Worm (Caenorhabditis elegans): ENCODE measurements around the gene him-18.

DNA sequence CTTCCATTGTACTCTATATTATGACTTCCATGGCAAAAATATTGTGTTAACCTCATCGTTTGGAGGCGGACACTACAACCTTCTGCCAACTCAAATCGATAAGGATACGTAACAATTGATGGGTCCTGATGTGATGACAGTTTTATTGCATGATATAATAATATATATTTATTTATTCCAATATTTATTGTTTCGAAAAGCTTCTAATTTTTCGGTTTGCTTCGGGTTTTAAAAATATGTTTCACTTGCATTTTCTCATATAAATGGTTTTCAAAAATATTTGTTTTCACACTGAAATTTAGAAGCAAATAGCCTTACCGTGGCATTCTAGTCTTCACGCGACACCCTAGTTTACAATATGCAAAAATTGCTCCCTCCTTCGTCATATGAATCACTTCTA lies 8.3 kb downstream of the him-18 start, which contains the start of gene T04A8.13:
- TF ChIP-seq flt-1 (GFP tag; IDR thresholded peaks at IDR 0.05), result no peak
- no peak for TF ChIP-seq med-1 (GFP tag; optimal IDR thresholded peaks at IDR 0.05; ENCODE audit: insufficient read depth)
- no peak for TF ChIP-seq ref-1 (GFP tag; conservative IDR thresholded peaks at IDR 0.05)
- no peak for TF ChIP-seq ztf-23 (GFP tag; IDR thresholded peaks at IDR 0.05)
- TF ChIP-seq klf-2 (GFP tag; conservative IDR thresholded peaks at IDR 0.05), result no peak
- no peak for TF ChIP-seq cog-1 (tag; optimal IDR thresholded peaks at IDR 0.05)

Data from whole organism, midembryonic.